Worm (Caenorhabditis elegans): Measurements from ENCODE around the gene Y81G3A.1.

- TF ChIP-seq aha-1 (tag) = no peak
- TF ChIP-seq pqm-1 (tag; optimal IDR thresholded peaks at IDR 0.05) = no peak
- no peak for TF ChIP-seq mxl-3 (GFP tag; optimal IDR thresholded peaks at IDR 0.05)
- no peak for TF ChIP-seq zag-1 (tag; optimal IDR thresholded peaks at IDR 0.05)
- TF ChIP-seq ZK546.5 (tag; optimal IDR thresholded peaks at IDR 0.05) = no peak
- TF ChIP-seq zip-11 (GFP tag; IDR thresholded peaks at IDR 0.05) = no peak
- no peak for TF ChIP-seq nhr-77 (tag; optimal IDR thresholded peaks at IDR 0.05)
- TF ChIP-seq ceh-32 (tag; optimal IDR thresholded peaks at IDR 0.05; ENCODE audit: poor library complexity) = no peak
- no peak for TF ChIP-seq snpc-4 (tag; optimal IDR thresholded peaks at IDR 0.05)
- TF ChIP-seq dmd-6 (GFP tag; IDR thresholded peaks at IDR 0.05) = no peak
- TF ChIP-seq lin-39 (tag; optimal IDR thresholded peaks at IDR 0.05) = no peak
- TF ChIP-seq unc-62 (GFP tag; optimal IDR thresholded peaks at IDR 0.05 in 1 of 2) = no peak
- no peak for TF ChIP-seq unc-62 (tag; optimal IDR thresholded peaks at IDR 0.05)
- TF ChIP-seq Y48G9A.11 (GFP tag; IDR thresholded peaks at IDR 0.05) = no peak
- TF ChIP-seq daf-12 (tag; optimal IDR thresholded peaks at IDR 0.05) = no peak
These were observed 45.9 kb upstream of the Y81G3A.1 start, which contains the start of gene F29C12.6 for ce11 chrII:13129602-13130001.
